Worm (Caenorhabditis elegans) whole organism, L4 larva: Measurements from ENCODE around the gene cysl-3.

Experiments used
- ama-1 ChIP-seq: fragments of 150-350 bp; optimal IDR thresholded peaks from 2 replicates; lab custom pipeline; 2014; ENCODE audit warnings: inconsistent platforms, mixed read lengths
- duxl-1 ChIP-seq: sonication (generic microtip); optimal IDR thresholded peaks from 2 replicates; lab custom pipeline; 2016; ENCODE audit warnings: mild to moderate bottlenecking, missing genetic modification characterization, moderate library complexity, missing compliant biosample characterization; ENCODE audit not compliant: poor library complexity
- lin-13 ChIP-seq: fragments of 150-350 bp; optimal IDR thresholded peaks from 2 replicates; lab custom pipeline; 2014; ENCODE audit warnings: missing biosample characterization, missing genetic modification reagents, missing genetic modification characterization
- mdt-29 ChIP-seq: fragments of 200-800 bp; sonication (Bioruptor generic); IDR thresholded peaks from 2 replicates; pipeline ENCODE4 v1.3.6; 2022; ENCODE audit warnings: missing genetic modification reagents, missing genetic modification characterization, missing compliant biosample characterization
- unc-62 ChIP-seq, 3 experiments: fragments of 150-350 bp in 1 of 3; sonication (generic microtip); optimal IDR thresholded peaks in 2 of 3; peaks in 1 of 3; 1 replicate in 1 of 3; 2 replicates in 2 of 3; lab custom pipeline; 2014 to 2017; ENCODE audit warnings: missing biosample characterization in 3 of 3, missing genetic modification characterization in 3 of 3, missing genetic modification reagents in 3 of 3, missing genotype in 1 of 3

DNA sequence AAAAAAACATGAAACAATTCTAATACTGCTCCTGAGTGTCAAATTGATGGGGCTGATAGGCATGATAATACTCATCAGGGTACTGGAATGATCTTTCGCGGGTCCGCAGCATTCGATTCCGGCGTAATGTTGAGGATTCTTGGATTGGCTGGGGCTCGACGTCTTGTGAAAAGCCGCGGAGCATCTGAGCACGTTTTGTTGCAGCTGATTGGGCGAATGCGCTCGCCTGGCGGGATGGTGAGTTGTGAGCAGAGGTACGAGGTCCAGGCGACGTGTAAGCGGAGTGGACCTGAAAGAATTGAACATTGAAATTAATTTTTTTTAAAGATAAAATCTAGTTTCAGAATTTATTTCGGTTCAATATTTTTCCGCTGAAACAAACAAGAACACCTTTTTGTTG, 38.1 kb upstream of the cysl-3 start:
- TF ChIP-seq mdt-29 (GFP tag; lab: Robert Waterston, UW): no peak
- TF ChIP-seq unc-62 (GFP tag; optimal IDR thresholded peaks at IDR 0.05 in 1 of 2; lab: Kevin White, UChicago): no peak
- no peak for TF ChIP-seq unc-62 (tag; optimal IDR thresholded peaks at IDR 0.05; lab: Kevin White, UChicago)
- no peak for TF ChIP-seq duxl-1 (tag; lab: Kevin White, UChicago)
- TF ChIP-seq ama-1 (lab: Kevin White, UChicago): no peak
- no peak for TF ChIP-seq lin-13
